Worm (Caenorhabditis elegans): Measurements from ENCODE around the gene acbp-4.

DNA sequence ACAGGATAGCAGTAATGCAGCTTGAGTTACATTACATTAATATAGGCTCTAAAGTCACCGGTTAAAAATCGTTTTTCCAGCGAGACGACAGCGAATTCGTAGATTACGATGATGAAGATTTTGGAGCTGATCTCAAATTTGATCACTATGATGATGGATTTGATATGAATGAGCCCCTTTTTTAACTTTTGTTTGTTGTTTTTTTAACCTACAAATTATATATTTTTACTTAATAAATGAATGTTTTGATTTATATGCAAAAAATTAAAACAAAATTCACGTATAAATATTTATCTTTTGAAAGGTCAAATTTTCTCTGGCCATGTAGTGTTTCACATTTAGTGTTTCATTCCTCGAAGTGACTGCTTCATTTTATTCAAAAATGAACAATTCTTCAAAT, 34.5 kb upstream of the acbp-4 start, which contains the start of gene F08F8.6:
- TF ChIP-seq T22C8.4 (GFP tag; IDR thresholded peaks at IDR 0.05) = no peak
- no peak for TF ChIP-seq ztf-29 (GFP tag; IDR thresholded peaks at IDR 0.05)
- TF ChIP-seq klf-2 (GFP tag; conservative IDR thresholded peaks at IDR 0.05) = no peak
- no peak for TF ChIP-seq flt-1 (GFP tag; IDR thresholded peaks at IDR 0.05)
- TF ChIP-seq med-1 (GFP tag; optimal IDR thresholded peaks at IDR 0.05; ENCODE audit: insufficient read depth) = no peak
- no peak for TF ChIP-seq ztf-23 (GFP tag; IDR thresholded peaks at IDR 0.05)
- no peak for TF ChIP-seq cog-1 (tag; optimal IDR thresholded peaks at IDR 0.05)
- TF ChIP-seq ref-1 (GFP tag; conservative IDR thresholded peaks at IDR 0.05) = no peak

Data from whole organism, midembryonic.